2 fruit fly cellular contexts compared by ENCODE assay signal in genomic region chr3L:11819639-11820456, dm6.
TF ChIP-seq lines count a peak whose summit lies in the region.

No protein-coding gene starts in this region.

TF ChIP-seq in whole organism, embryonic, 481 proteins besides CTCF, POLR2A, EP300 and RAD21 (continued from another document and continues in another):
- TF ChIP-seq Awh (GFP tag; IDR thresholded peaks at IDR 0.05; lab: Robert Waterston, UW) (0 out of 2 replicates have a peak, but pooled peaks have one; percentile 6), CG16813 (GFP tag; IDR thresholded peaks at IDR 0.05; lab: Robert Waterston, UW; ENCODE audit: partially characterized antibody) (no peak), CG2712 (tag; optimal IDR thresholded peaks at IDR 0.05; lab: Kevin White, UChicago) (peak; percentile 39), Bgb (GFP tag; IDR thresholded peaks at IDR 0.05; lab: Robert Waterston, UW; ENCODE audit: partially characterized antibody) (no peak), CG8281 (tag; optimal IDR thresholded peaks at IDR 0.05; lab: Kevin White, UChicago) (no peak), ase (GFP tag; IDR thresholded peaks at IDR 0.05; lab: Robert Waterston, UW) (peak; percentile 55; the same call in 1 of the 3 replicates), CG2199 (GFP tag; IDR thresholded peaks at IDR 0.05; lab: Robert Waterston, UW) (peak; percentile 74; the same call in 2 of the 3 replicates), fd102C (GFP tag; optimal IDR thresholded peaks at IDR 0.05; lab: Kevin White, UChicago) (no peak), Hr3 (GFP tag; optimal IDR thresholded peaks at IDR 0.05; lab: Kevin White, UChicago) (peak; percentile 10), mam (GFP tag; optimal IDR thresholded peaks at IDR 0.05; lab: Kevin White, UChicago) (peak; percentile 47), CoRest (tag; optimal IDR thresholded peaks at IDR 0.05; lab: Kevin White, UChicago) (peak; percentile 16), Dip2 (GFP tag; IDR thresholded peaks at IDR 0.05; lab: Robert Waterston, UW) (no peak), CG17568 (GFP tag; optimal IDR thresholded peaks at IDR 0.05; lab: Kevin White, UChicago) (no peak), CG33213 (GFP tag; optimal IDR thresholded peaks at IDR 0.05; lab: Kevin White, UChicago) (no peak), CG11398 (GFP tag; optimal IDR thresholded peaks at IDR 0.05; lab: Kevin White, UChicago) (no peak), CG33557 (GFP tag; optimal IDR thresholded peaks at IDR 0.05; lab: Kevin White, UChicago) (no peak), CG17361 (GFP tag; IDR thresholded peaks at IDR 0.05; lab: Robert Waterston, UW) (no peak), CG13424 (tag; optimal IDR thresholded peaks at IDR 0.05; lab: Kevin White, UChicago) (peak; percentile 57), H2.0 (GFP tag; IDR thresholded peaks at IDR 0.05; lab: Robert Waterston, UW) (peak; percentile 54; the same call in 1 of the 2 replicates), Dll (GFP tag; IDR thresholded peaks at IDR 0.05; lab: Robert Waterston, UW; ENCODE audit: partially characterized antibody) (peak; percentile 60; the same call in 1 of the 4 replicates), CG15479 (GFP tag; optimal IDR thresholded peaks at IDR 0.05; lab: Kevin White, UChicago) (no peak), lmd (GFP tag; IDR thresholded peaks at IDR 0.05; lab: Robert Waterston, UW) (peak; percentile 16; the same call in 1 of the 2 replicates), kay (GFP tag; optimal IDR thresholded peaks at IDR 0.05; lab: Kevin White, UChicago) (peak; percentile 69), CG10147 (GFP tag; optimal IDR thresholded peaks at IDR 0.05; lab: Kevin White, UChicago) (no peak), pan (optimal IDR thresholded peaks at IDR 0.05; lab: Kevin White, UChicago) (no peak), pan (GFP tag; optimal IDR thresholded peaks at IDR 0.05 in 1 of 2, IDR thresholded peaks at IDR 0.05 in 1 of 2) (peak in 1 of 2 experiments; percentile 74), Taf1 (GFP tag; IDR thresholded peaks at IDR 0.05; lab: Robert Waterston, UW) (0 out of 2 replicates have a peak, but pooled peaks have one; percentile 18), CG9932 (GFP tag; IDR thresholded peaks at IDR 0.05; lab: Robert Waterston, UW) (peak; percentile 55), CG1603 (tag; optimal IDR thresholded peaks at IDR 0.05; lab: Kevin White, UChicago) (no peak), CG10267 (tag; optimal IDR thresholded peaks at IDR 0.05; lab: Kevin White, UChicago) (peak; percentile 11), Dek (tag; optimal IDR thresholded peaks at IDR 0.05; lab: Kevin White, UChicago) (peak; percentile 5), sens-2 (GFP tag; IDR thresholded peaks at IDR 0.05; lab: Robert Waterston, UW) (no peak), vnd (GFP tag; IDR thresholded peaks at IDR 0.05; lab: Robert Waterston, UW; ENCODE audit: partially characterized antibody) (no peak), lbe (GFP tag; optimal IDR thresholded peaks at IDR 0.05; lab: Kevin White, UChicago) (peak; percentile 52), pzg (GFP tag; optimal IDR thresholded peaks at IDR 0.05; lab: Kevin White, UChicago) (no peak), CG14050 (GFP tag; IDR thresholded peaks at IDR 0.05; lab: Robert Waterston, UW) (no peak), disco-r (GFP tag; optimal IDR thresholded peaks at IDR 0.05; lab: Kevin White, UChicago) (no peak), CG7839 (tag; optimal IDR thresholded peaks at IDR 0.05; lab: Kevin White, UChicago) (peak; percentile 59), Hmr (GFP tag; optimal IDR thresholded peaks at IDR 0.05; lab: Kevin White, UChicago) (peak; percentile 29), Doc2 (GFP tag; IDR thresholded peaks at IDR 0.05; lab: Robert Waterston, UW) (no peak), Chrac-16 (GFP tag; optimal IDR thresholded peaks at IDR 0.05; lab: Kevin White, UChicago) (no peak), CG1792 (GFP tag; optimal IDR thresholded peaks at IDR 0.05; lab: Kevin White, UChicago) (no peak), repo (GFP tag; optimal IDR thresholded peaks at IDR 0.05; lab: Kevin White, UChicago) (no peak), CG4854 (GFP tag; optimal IDR thresholded peaks at IDR 0.05; lab: Kevin White, UChicago) (no peak), CG12219 (GFP tag; optimal IDR thresholded peaks at IDR 0.05; lab: Kevin White, UChicago) (peak; percentile 34), Deaf1 (tag; optimal IDR thresholded peaks at IDR 0.05; lab: Kevin White, UChicago) (no peak), Rfx (GFP tag; IDR thresholded peaks at IDR 0.05; lab: Robert Waterston, UW) (peak; percentile 72; the same call in 1 of the 2 replicates), z (GFP tag; IDR thresholded peaks at IDR 0.05; lab: Robert Waterston, UW) (no peak), gsb (GFP tag; IDR thresholded peaks at IDR 0.05; lab: Robert Waterston, UW) (peak; percentile 32; the same call in 1 of the 2 replicates), phol (tag; optimal IDR thresholded peaks at IDR 0.05; lab: Kevin White, UChicago) (peak; percentile 19), sob (GFP tag; IDR thresholded peaks at IDR 0.05; lab: Robert Waterston, UW) (peak; percentile 63), bab2 (GFP tag; optimal IDR thresholded peaks at IDR 0.05; lab: Kevin White, UChicago) (no peak), Side (GFP tag; optimal IDR thresholded peaks at IDR 0.05; lab: Kevin White, UChicago) (peak; percentile 44), HLH54F (GFP tag; optimal IDR thresholded peaks at IDR 0.05; lab: Kevin White, UChicago) (peak; percentile 26), CG13624 (GFP tag; optimal IDR thresholded peaks at IDR 0.05; lab: Kevin White, UChicago) (peak; percentile 46), CG17385 (GFP tag; optimal IDR thresholded peaks at IDR 0.05; lab: Kevin White, UChicago) (peak; percentile 29), MESR4 (GFP tag; optimal IDR thresholded peaks at IDR 0.05; lab: Kevin White, UChicago) (peak; percentile 14), h (optimal IDR thresholded peaks at IDR 0.05; lab: Kevin White, UChicago) (no peak), NK7.1 (GFP tag; optimal IDR thresholded peaks at IDR 0.05; lab: Kevin White, UChicago) (no peak), toy (GFP tag; IDR thresholded peaks at IDR 0.05; lab: Robert Waterston, UW) (no peak), nerfin-1 (tag; optimal IDR thresholded peaks at IDR 0.05; lab: Kevin White, UChicago) (peak; percentile 45), ATbp (GFP tag; optimal IDR thresholded peaks at IDR 0.05; lab: Kevin White, UChicago) (no peak), Eip74EF (GFP tag; optimal IDR thresholded peaks at IDR 0.05; lab: Kevin White, UChicago) (peak in 1 of 2 experiments; percentile 47), CG7786 (GFP tag; optimal IDR thresholded peaks at IDR 0.05; lab: Kevin White, UChicago) (no peak), seq (GFP tag; IDR thresholded peaks at IDR 0.05; lab: Robert Waterston, UW) (no peak)

TF ChIP-seq in whole organism, prepupa, 60 proteins besides CTCF, POLR2A, EP300 and RAD21 (continued from another document):
- TF ChIP-seq CG34406 (GFP tag; optimal IDR thresholded peaks at IDR 0.05; lab: Kevin White, UChicago) (peak; percentile 14), svp (GFP tag; lab: Kevin White, UChicago) (no peak), Sox14 (GFP tag; optimal IDR thresholded peaks at IDR 0.05; lab: Kevin White, UChicago) (peak; percentile 44), CG11902 (GFP tag; optimal IDR thresholded peaks at IDR 0.05; lab: Kevin White, UChicago) (no peak), CG6792 (GFP tag; optimal IDR thresholded peaks at IDR 0.05; lab: Kevin White, UChicago) (peak; percentile 20), CG10631 (GFP tag; optimal IDR thresholded peaks at IDR 0.05; lab: Kevin White, UChicago) (no peak), Hr38 (GFP tag; optimal IDR thresholded peaks at IDR 0.05; lab: Kevin White, UChicago) (no peak)
